Fruit fly (Drosophila melanogaster) ovary, adult (tissue): ENCODE results near the gene up.
A peak's percentile ranks its signal among the peaks of the same experiment; 100 is the strongest.

Experiments used
- CG17801 ChIP-seq: fragments of 200-800 bp; optimal IDR thresholded peaks from 2 replicates; lab custom pipeline; 2019; ENCODE audit warnings: missing biosample characterization, mild to moderate bottlenecking, missing genetic modification characterization, moderate library complexity; ENCODE audit not compliant: partially characterized antibody

Gene up

dm6 chrX:13602071-13602858 is at the start of gene up:
Gene up, minus strand, starts transcription at chrX:13602578.
- no peak for TF ChIP-seq CG17801

dm6 chrX:13651170-13651569 is 48.8 kb upstream of the up start:
- no peak for TF ChIP-seq CG17801

dm6 chrX:13649801-13650200 is 47.4 kb upstream of the up start:
- no peak for TF ChIP-seq CG17801

- TF ChIP-seq CG17801, result no peak
Measured at dm6 chrX:13648819-13649218, 46.4 kb upstream of the up start.

- TF ChIP-seq CG17801, result no peak
Measured at dm6 chrX:13646175-13646574, 43.8 kb upstream of the up start.

- TF ChIP-seq CG17801, result peak; percentile 52
Measured at dm6 chrX:13644696-13645393, 42.5 kb upstream of the up start.

- TF ChIP-seq CG17801, result no peak
Measured at dm6 chrX:13643961-13644360, 41.6 kb upstream of the up start.

dm6 chrX:13641891-13642617 is 39.7 kb upstream of the up start:
- TF ChIP-seq CG17801, result peak; percentile 8

dm6 chrX:13641115-13641890 is 38.9 kb upstream of the up start:
- peak; percentile 81 for TF ChIP-seq CG17801

dm6 chrX:13640692-13641011 is 38.3 kb upstream of the up start:
- no peak for TF ChIP-seq CG17801

dm6 chrX:13639998-13640691 is 37.8 kb upstream of the up start:
- TF ChIP-seq CG17801, result peak; percentile 97

- TF ChIP-seq CG17801, result no peak
Measured at dm6 chrX:13637588-13637987, 35.2 kb upstream of the up start.

dm6 chrX:13636810-13637209 is 34.4 kb upstream of the up start:
- no peak for TF ChIP-seq CG17801

- no peak for TF ChIP-seq CG17801
Measured at dm6 chrX:13635000-13635368, 32.6 kb upstream of the up start.

- TF ChIP-seq CG17801, result peak; percentile 79
Measured at dm6 chrX:13634254-13634999, 32.0 kb upstream of the up start.
